Fruit fly (Drosophila melanogaster) S2 (cell line): ENCODE data around the gene grn.

Experiments
- CG8478 ChIP-seq: fragments of >200 bp; optimal IDR thresholded peaks from 2 replicates; lab custom pipeline; 2018
- CTCF ChIP-seq, 2 experiments: fragments of >200 bp; optimal IDR thresholded peaks; 2 replicates each; lab custom pipeline; 2018

DNA sequence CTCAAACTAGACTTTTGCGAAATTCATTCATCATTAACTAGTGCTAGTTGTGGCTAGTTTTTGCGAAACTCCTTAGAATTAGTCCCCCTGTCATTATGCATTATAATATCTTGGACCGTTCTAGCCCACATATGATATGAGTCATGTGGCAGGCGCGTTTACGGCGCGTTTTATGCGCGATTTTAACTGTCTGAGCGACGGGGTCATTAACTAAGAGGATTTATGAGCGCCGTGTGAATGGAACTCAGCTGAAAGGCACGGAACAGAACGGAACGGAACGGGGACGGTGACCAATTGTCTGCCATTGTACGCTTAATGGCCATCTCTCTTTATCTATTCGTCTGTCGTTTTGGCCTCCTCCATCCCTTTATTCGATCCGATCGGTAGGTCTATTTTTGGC, 63.2 kb downstream of the grn start:
- TF ChIP-seq CG8478 (no peak), CTCF (optimal IDR thresholded peaks at IDR 0.05; lab: Kevin White, UChicago) (no peak)
